Worm (Caenorhabditis elegans) whole organism, young adult: ENCODE measurements around the gene Y49F6B.13.
A peak's percentile ranks its signal among the peaks of the same experiment; 100 is the strongest.

Experiments
- C17E4.6 ChIP-seq: fragments of 200-800 bp; sonication (Bioruptor generic); IDR thresholded peaks from 2 replicates; pipeline ENCODE4 v1.3.6; 2022; ENCODE audit warnings: missing genetic modification reagents, missing genetic modification characterization, missing compliant biosample characterization
- F10E7.11 ChIP-seq: sonication (generic microtip); optimal IDR thresholded peaks from 2 replicates; lab custom pipeline; 2017; ENCODE audit warnings: mild to moderate bottlenecking, missing genetic modification characterization, moderate library complexity, missing compliant biosample characterization
- F37B4.10 ChIP-seq: fragments of 200-800 bp; sonication (Bioruptor generic); IDR thresholded peaks from 2 replicates; pipeline ENCODE4 v1.3.6; 2022; ENCODE audit warnings: missing genetic modification characterization, missing compliant biosample characterization
- F52B5.7 ChIP-seq: sonication (generic microtip); optimal IDR thresholded peaks from 2 replicates; lab custom pipeline; 2016; ENCODE audit warnings: mild to moderate bottlenecking, missing genetic modification characterization, missing compliant biosample characterization
- K11D2.4 ChIP-seq: fragments of 200-800 bp; sonication (Bioruptor generic); IDR thresholded peaks from 2 replicates; pipeline ENCODE4 v1.3.6; 2022; ENCODE audit warnings: missing genetic modification reagents, missing genetic modification characterization, missing compliant biosample characterization
- K12H6.12 ChIP-seq: fragments of 200-800 bp; sonication (Bioruptor generic); optimal IDR thresholded peaks from 2 replicates; lab custom pipeline; 2018; ENCODE audit warnings: mild to moderate bottlenecking, missing genetic modification characterization, missing compliant biosample characterization
- T07F8.4 ChIP-seq: sonication (generic microtip); optimal IDR thresholded peaks from 2 replicates; lab custom pipeline; 2016; ENCODE audit warnings: mild to moderate bottlenecking, missing genetic modification characterization, moderate library complexity, missing compliant biosample characterization
- Y53F4B.3 ChIP-seq: fragments of 200-800 bp; sonication (Bioruptor generic); IDR thresholded peaks from 2 replicates; pipeline ENCODE4 v1.3.6; 2022; ENCODE audit warnings: missing genetic modification reagents, missing genetic modification characterization, missing compliant biosample characterization
- Y53G8AR.9 ChIP-seq: fragments of 200-800 bp; sonication (Bioruptor generic); conservative IDR thresholded peaks from 2 replicates; pipeline ENCODE4 v1.3.6; 2022; ENCODE audit warnings: missing genetic modification reagents, missing genetic modification characterization, missing compliant biosample characterization
- Y56A3A.18 ChIP-seq: fragments of 200-800 bp; sonication (Bioruptor generic); IDR thresholded peaks from 2 replicates; pipeline ENCODE4 v1.3.6; 2022; ENCODE audit warnings: missing genetic modification reagents, missing genetic modification characterization, missing compliant biosample characterization
- Y79H2A.3 ChIP-seq: fragments of 200-800 bp; sonication (Bioruptor generic); conservative IDR thresholded peaks from 2 replicates; pipeline ENCODE4 v1.3.6; 2022; ENCODE audit warnings: missing genetic modification reagents, missing genetic modification characterization, missing compliant biosample characterization
- Y95B8A.8 ChIP-seq: fragments of 200-800 bp; sonication (Bioruptor generic); IDR thresholded peaks from 2 replicates; pipeline ENCODE4 v1.3.6; 2022; ENCODE audit warnings: missing genetic modification reagents, missing genetic modification characterization, missing compliant biosample characterization
- ZK185.1 ChIP-seq: sonication (generic microtip); optimal IDR thresholded peaks from 2 replicates; lab custom pipeline; 2016; ENCODE audit warnings: mild to moderate bottlenecking, missing genetic modification characterization, missing compliant biosample characterization; ENCODE audit not compliant: poor library complexity, severe bottlenecking
- ama-1 ChIP-seq, 3 experiments: fragments of 150-350 bp in 1 of 3; sonication (generic microtip) in 2 of 3; optimal IDR thresholded peaks; 2 replicates each; lab custom pipeline; 2014 to 2018; ENCODE audit warnings: missing biosample characterization in 2 of 3, missing genetic modification characterization in 2 of 3, missing genetic modification reagents in 2 of 3
- aptf-3 ChIP-seq: fragments of 200-800 bp; sonication (Bioruptor generic); IDR thresholded peaks from 2 replicates; pipeline ENCODE4 v1.3.6; 2022; ENCODE audit warnings: missing genetic modification characterization, missing compliant biosample characterization
- athp-1 ChIP-seq: sonication (generic microtip); optimal IDR thresholded peaks from 2 replicates; lab custom pipeline; 2017; ENCODE audit warnings: mild to moderate bottlenecking, missing genetic modification characterization, missing compliant biosample characterization
- ccch-3 ChIP-seq: fragments of 200-800 bp; sonication (Bioruptor generic); optimal IDR thresholded peaks from 2 replicates; lab custom pipeline; 2018; ENCODE audit warnings: mild to moderate bottlenecking, missing genetic modification characterization, missing compliant biosample characterization
- ceh-79 ChIP-seq: sonication (generic microtip); optimal IDR thresholded peaks from 2 replicates; lab custom pipeline; 2017; ENCODE audit warnings: mild to moderate bottlenecking, missing genetic modification characterization, missing compliant biosample characterization
- dpff-1 ChIP-seq: sonication (generic microtip); optimal IDR thresholded peaks from 2 replicates; lab custom pipeline; 2017; ENCODE audit warnings: mild to moderate bottlenecking, missing genetic modification characterization, missing compliant biosample characterization
- ets-4 ChIP-seq: fragments of 200-800 bp; sonication (Bioruptor generic); optimal IDR thresholded peaks from 2 replicates; lab custom pipeline; 2018; ENCODE audit warnings: mild to moderate bottlenecking, missing genetic modification characterization, missing compliant biosample characterization
- fkh-3 ChIP-seq: sonication (generic microtip); optimal IDR thresholded peaks from 2 replicates; lab custom pipeline; 2016; ENCODE audit warnings: mild to moderate bottlenecking, missing genetic modification characterization, missing compliant biosample characterization
- hlh-26 ChIP-seq: fragments of 200-800 bp; sonication (Bioruptor generic); conservative IDR thresholded peaks from 2 replicates; pipeline ENCODE4 v1.3.6; 2022; ENCODE audit warnings: missing genetic modification reagents, missing genetic modification characterization, missing compliant biosample characterization
- hmg-20 ChIP-seq: fragments of 200-800 bp; sonication (Bioruptor generic); IDR thresholded peaks from 2 replicates; pipeline ENCODE4 v1.3.6; 2022; ENCODE audit warnings: missing genetic modification reagents, missing genetic modification characterization, missing compliant biosample characterization
- let-607 ChIP-seq, 2 experiments: fragments of 200-800 bp in 1 of 2; sonication (Bioruptor generic) in 1 of 2; sonication (generic microtip) in 1 of 2; optimal IDR thresholded peaks; 2 replicates each; lab custom pipeline; 2016 to 2018; ENCODE audit warnings: mild to moderate bottlenecking in 2 of 2, missing compliant biosample characterization in 2 of 2, missing genetic modification characterization in 2 of 2, moderate library complexity in 2 of 2, missing genotype in 1 of 2
- lin-26 ChIP-seq: fragments of 200-800 bp; sonication (Bioruptor generic); IDR thresholded peaks from 2 replicates; pipeline ENCODE4 v1.3.6; 2022; ENCODE audit warnings: missing genetic modification reagents, missing genetic modification characterization, missing compliant biosample characterization
- lin-54 ChIP-seq: fragments of 200-800 bp; sonication (Bioruptor generic); optimal IDR thresholded peaks from 2 replicates; lab custom pipeline; 2018; ENCODE audit warnings: mild to moderate bottlenecking, missing genetic modification characterization, missing compliant biosample characterization
- lir-1 ChIP-seq: fragments of 200-800 bp; sonication (Bioruptor generic); conservative IDR thresholded peaks from 2 replicates; pipeline ENCODE4 v1.3.6; 2022; ENCODE audit warnings: missing genetic modification reagents, missing genetic modification characterization, missing compliant biosample characterization
- lsl-1 ChIP-seq: fragments of 200-800 bp; sonication (Bioruptor generic); optimal IDR thresholded peaks from 2 replicates; lab custom pipeline; 2018; ENCODE audit warnings: mild to moderate bottlenecking, missing genetic modification characterization, moderate library complexity, missing compliant biosample characterization
- madf-6 ChIP-seq: fragments of 200-800 bp; sonication (Bioruptor generic); IDR thresholded peaks from 2 replicates; pipeline ENCODE4 v1.3.6; 2022; ENCODE audit warnings: missing genetic modification reagents, missing genetic modification characterization, missing compliant biosample characterization
- mel-28 ChIP-seq: sonication (generic microtip); optimal IDR thresholded peaks from 2 replicates; lab custom pipeline; 2016; ENCODE audit warnings: borderline replicate concordance, mild to moderate bottlenecking, missing genetic modification characterization, missing compliant biosample characterization
- mxl-1 ChIP-seq: sonication (generic microtip); optimal IDR thresholded peaks from 2 replicates; lab custom pipeline; 2016; ENCODE audit warnings: missing genetic modification characterization, missing compliant biosample characterization
- nhr-120 ChIP-seq: fragments of 200-800 bp; sonication (Bioruptor generic); IDR thresholded peaks from 2 replicates; pipeline ENCODE4 v1.3.6; 2022; ENCODE audit warnings: missing genetic modification characterization, missing compliant biosample characterization
- nhr-90 ChIP-seq: sonication (generic microtip); optimal IDR thresholded peaks from 2 replicates; lab custom pipeline; 2016; ENCODE audit warnings: missing genotype, mild to moderate bottlenecking, missing genetic modification characterization, missing compliant biosample characterization
- pbrm-1 ChIP-seq: fragments of 200-800 bp; sonication (Bioruptor generic); IDR thresholded peaks from 2 replicates; pipeline ENCODE4 v1.3.6; 2022; ENCODE audit warnings: missing genetic modification reagents, missing genetic modification characterization, missing compliant biosample characterization
- pha-4 ChIP-seq: fragments of 150-350 bp; sonication (generic microtip); optimal IDR thresholded peaks from 2 replicates; lab custom pipeline; 2014; ENCODE audit warnings: missing biosample characterization, missing genetic modification reagents, missing genetic modification characterization
- rec-8 ChIP-seq, 2 experiments: sonication (generic microtip); optimal IDR thresholded peaks; 2 replicates each; lab custom pipeline; 2016; ENCODE audit warnings: mild to moderate bottlenecking in 2 of 2, missing genetic modification characterization in 2 of 2, missing genetic modification reagents in 2 of 2, missing genotype in 2 of 2, missing biosample characterization in 1 of 2, missing compliant biosample characterization in 1 of 2, moderate library complexity in 1 of 2
- sdz-38 ChIP-seq: sonication (generic microtip); optimal IDR thresholded peaks from 2 replicates; lab custom pipeline; 2016; ENCODE audit warnings: missing genotype, missing genetic modification characterization, missing compliant biosample characterization
- sea-2 ChIP-seq: fragments of 200-800 bp; sonication (Bioruptor generic); IDR thresholded peaks from 2 replicates; pipeline ENCODE4 v1.3.6; 2022; ENCODE audit warnings: missing genetic modification characterization, missing compliant biosample characterization
- snpc-1.3 ChIP-seq: sonication (generic microtip); optimal IDR thresholded peaks from 2 replicates; lab custom pipeline; 2017; ENCODE audit warnings: missing genetic modification characterization, mild to moderate bottlenecking, missing compliant biosample characterization, antibody characterized with exemption, moderate library complexity, missing genotype, missing genetic modification reagents; ENCODE audit not compliant: insufficient read depth
- snpc-4 ChIP-seq, 5 experiments: fragments of 150-350 bp in 1 of 5; sonication (generic microtip) in 4 of 5; optimal IDR thresholded peaks; 2 replicates each; lab custom pipeline; 2014 to 2018; ENCODE audit warnings: missing genetic modification characterization in 5 of 5, missing biosample characterization in 3 of 5, antibody characterized with exemption in 2 of 5, mild to moderate bottlenecking in 2 of 5, missing compliant biosample characterization in 2 of 5, missing genotype in 2 of 5, moderate library complexity in 2 of 5, missing genetic modification reagents in 1 of 5
- tlf-1 ChIP-seq: fragments of 200-800 bp; sonication (Bioruptor generic); optimal IDR thresholded peaks from 2 replicates; lab custom pipeline; 2018; ENCODE audit warnings: mild to moderate bottlenecking, missing genetic modification characterization, missing compliant biosample characterization
- unc-130 ChIP-seq: sonication (generic microtip); optimal IDR thresholded peaks from 2 replicates; lab custom pipeline; 2016; ENCODE audit warnings: missing genetic modification reagents, missing genetic modification characterization, missing compliant biosample characterization
- xnd-1 ChIP-seq: sonication (generic microtip); optimal IDR thresholded peaks from 2 replicates; lab custom pipeline; 2016; ENCODE audit warnings: missing genotype, missing genetic modification reagents, missing genetic modification characterization, missing compliant biosample characterization

Gene Y49F6B.13

ce11 chrII:3439244-3439698 lies 32.2 kb downstream of the Y49F6B.13 start (continued):
- TF ChIP-seq Y95B8A.8 (GFP tag; lab: Robert Waterston, UW): no peak
- 0 out of 2 replicates have a peak, but pooled peaks have one; percentile 79 for TF ChIP-seq nhr-120 (GFP tag; lab: Robert Waterston, UW)
- TF ChIP-seq lin-54 (GFP tag; lab: Kevin White, UChicago): peak; percentile 59
- TF ChIP-seq xnd-1 (tag; lab: Kevin White, UChicago): peak; percentile 10
- TF ChIP-seq lin-26: peak; percentile 96
- TF ChIP-seq rec-8 (tag; optimal IDR thresholded peaks at IDR 0.05; lab: Kevin White, UChicago): peak; percentile 74 to 82
- TF ChIP-seq aptf-3 (GFP tag; lab: Robert Waterston, UW): 0 out of 2 replicates have a peak, but pooled peaks have one; percentile 37
- peak; percentile 73; the same call in 1 of the 2 replicates for TF ChIP-seq Y53G8AR.9 (GFP tag; lab: Robert Waterston, UW)
- peak; percentile 27 for TF ChIP-seq tlf-1 (GFP tag; lab: Kevin White, UChicago)
- TF ChIP-seq nhr-90 (tag; lab: Kevin White, UChicago): peak; percentile 92
- TF ChIP-seq mxl-1 (tag; lab: Kevin White, UChicago): peak; percentile 58
- no peak for TF ChIP-seq ama-1 (optimal IDR thresholded peaks at IDR 0.05; lab: Kevin White, UChicago)
- peak in 1 of 2 experiments; percentile 65 for TF ChIP-seq ama-1 (GFP tag; optimal IDR thresholded peaks at IDR 0.05; lab: Kevin White, UChicago)
- TF ChIP-seq Y56A3A.18 (GFP tag; lab: Robert Waterston, UW): peak; percentile 87
- TF ChIP-seq unc-130 (GFP tag; lab: Kevin White, UChicago): peak; percentile 19
- peak; percentile 33 for TF ChIP-seq ets-4 (GFP tag; lab: Kevin White, UChicago)
- no peak for TF ChIP-seq lir-1 (GFP tag; lab: Robert Waterston, UW)
- no peak for TF ChIP-seq fkh-3 (tag; lab: Kevin White, UChicago)
- no peak for TF ChIP-seq F37B4.10 (GFP tag; lab: Robert Waterston, UW)
- TF ChIP-seq athp-1 (tag; lab: Kevin White, UChicago): peak; percentile 74
- TF ChIP-seq mel-28: no peak
- TF ChIP-seq pha-4 (tag; lab: Kevin White, UChicago): no peak
- TF ChIP-seq K11D2.4 (GFP tag; lab: Robert Waterston, UW): no peak
- no peak for TF ChIP-seq sdz-38 (tag; lab: Kevin White, UChicago)
- TF ChIP-seq ceh-79 (tag; lab: Kevin White, UChicago): peak; percentile 75
- TF ChIP-seq K12H6.12: peak; percentile 44
- TF ChIP-seq madf-6: peak; percentile 69
- TF ChIP-seq hlh-26 (GFP tag; lab: Robert Waterston, UW): no peak
- peak; percentile 52 for TF ChIP-seq snpc-1.3 (tag; lab: Kevin White, UChicago)
- TF ChIP-seq dpff-1 (tag; lab: Kevin White, UChicago): no peak
- TF ChIP-seq ccch-3 (GFP tag; lab: Kevin White, UChicago): no peak
- peak; percentile 63; the same call in 1 of the 2 replicates for TF ChIP-seq hmg-20
- TF ChIP-seq, all 124 proteins: peak for 80

- no peak for TF ChIP-seq fkh-3 (tag; lab: Kevin White, UChicago)
- no peak for TF ChIP-seq rec-8 (tag; optimal IDR thresholded peaks at IDR 0.05; lab: Kevin White, UChicago)
- TF ChIP-seq lsl-1 (GFP tag; lab: Kevin White, UChicago): no peak
- TF ChIP-seq F10E7.11 (tag; lab: Kevin White, UChicago): no peak
- TF ChIP-seq let-607 (tag; optimal IDR thresholded peaks at IDR 0.05; lab: Kevin White, UChicago): no peak
- TF ChIP-seq F37B4.10 (GFP tag; lab: Robert Waterston, UW): no peak
- TF ChIP-seq hlh-26 (GFP tag; lab: Robert Waterston, UW): no peak
- TF ChIP-seq Y79H2A.3 (GFP tag; lab: Robert Waterston, UW): no peak
- no peak for TF ChIP-seq pbrm-1
- TF ChIP-seq ZK185.1: no peak
- no peak for TF ChIP-seq C17E4.6 (GFP tag; lab: Robert Waterston, UW)
- TF ChIP-seq F52B5.7 (tag; lab: Kevin White, UChicago): no peak
- no peak for TF ChIP-seq sea-2
- no peak for TF ChIP-seq nhr-120 (GFP tag; lab: Robert Waterston, UW)
- TF ChIP-seq T07F8.4: no peak
- no peak for TF ChIP-seq Y53F4B.3 (GFP tag; lab: Robert Waterston, UW)
- TF ChIP-seq snpc-4 (GFP tag; optimal IDR thresholded peaks at IDR 0.05; lab: Kevin White, UChicago): no peak
- no peak for TF ChIP-seq snpc-4 (tag; optimal IDR thresholded peaks at IDR 0.05; lab: Kevin White, UChicago)
Observed at ce11 chrII:3438280-3438679, 33.2 kb downstream of the Y49F6B.13 start.
